Worm (Caenorhabditis elegans) whole organism, L4/young adult: ENCODE results near the gene Y62E10A.19.

Experiments
- dao-5 ChIP-seq: sonication (generic microtip); optimal IDR thresholded peaks from 2 replicates; lab custom pipeline; 2016; ENCODE audit warnings: missing genotype, missing genetic modification characterization, moderate library complexity, missing compliant biosample characterization
- him-1 ChIP-seq: sonication (generic microtip); optimal IDR thresholded peaks from 2 replicates; lab custom pipeline; 2016; ENCODE audit warnings: missing genotype, missing genetic modification reagents, missing genetic modification characterization, missing compliant biosample characterization

- TF ChIP-seq him-1 (tag; lab: Kevin White, UChicago) (no peak), dao-5 (tag; lab: Kevin White, UChicago) (no peak)
Measured at ce11 chrIV:13429240-13429639, 21.1 kb upstream of the Y62E10A.19 start, which contains the start of gene K09B11.4.
